Worm (Caenorhabditis elegans): ENCODE measurements around the gene F59A7.5.

Gene F59A7.5

ce11 chrV:2050136-2050535 is 27.7 kb downstream of the F59A7.5 start, which contains the start of gene comt-4:
Gene comt-4, minus strand, starts transcription at chrV:2050185.
- TF ChIP-seq unc-62 (GFP tag; optimal IDR thresholded peaks at IDR 0.05) (no peak), pha-4 (tag; optimal IDR thresholded peaks at IDR 0.05) (no peak), hlh-1 (tag; optimal IDR thresholded peaks at IDR 0.05) (no peak), ham-2 (GFP tag; optimal IDR thresholded peaks at IDR 0.05) (no peak), mab-5 (tag; optimal IDR thresholded peaks at IDR 0.05) (no peak), lsy-2 (tag; optimal IDR thresholded peaks at IDR 0.05) (no peak), blmp-1 (tag; optimal IDR thresholded peaks at IDR 0.05) (no peak), unc-120 (tag; optimal IDR thresholded peaks at IDR 0.05; ENCODE audit: poor library complexity, severe bottlenecking) (no peak), M03D4.4 (tag; optimal IDR thresholded peaks at IDR 0.05) (no peak), nhr-28 (tag; optimal IDR thresholded peaks at IDR 0.05) (no peak), lin-32 (GFP tag; optimal IDR thresholded peaks at IDR 0.05) (no peak), nhr-12 (tag; optimal IDR thresholded peaks at IDR 0.05) (no peak), tbx-8 (GFP tag; optimal IDR thresholded peaks at IDR 0.05) (no peak), unc-39 (tag; optimal IDR thresholded peaks at IDR 0.05) (no peak), lin-13 (tag; optimal IDR thresholded peaks at IDR 0.05) (no peak), bed-3 (GFP tag; optimal IDR thresholded peaks at IDR 0.05) (no peak), ceh-39 (tag; optimal IDR thresholded peaks at IDR 0.05) (no peak), ztf-11 (tag; optimal IDR thresholded peaks at IDR 0.05) (no peak)

ce11 chrV:2050790-2051189 is 28.3 kb downstream of the F59A7.5 start:
- no peak for TF ChIP-seq drap-1 (GFP tag; optimal IDR thresholded peaks at IDR 0.05)

ce11 chrV:2051507-2051906 is 29.0 kb downstream of the F59A7.5 start, which contains the start of gene Y40B10A.11:
Gene Y40B10A.11, minus strand, starts transcription at chrV:2051607.
- TF ChIP-seq unc-120 (tag; optimal IDR thresholded peaks at IDR 0.05; ENCODE audit: poor library complexity, severe bottlenecking) = no peak
- no peak for TF ChIP-seq drap-1 (GFP tag; optimal IDR thresholded peaks at IDR 0.05)
- no peak for TF ChIP-seq ztf-11 (tag; optimal IDR thresholded peaks at IDR 0.05)
- TF ChIP-seq lin-13 (tag; optimal IDR thresholded peaks at IDR 0.05) = no peak
- TF ChIP-seq tbx-8 (GFP tag; optimal IDR thresholded peaks at IDR 0.05) = no peak
- no peak for TF ChIP-seq ces-1 (GFP tag; optimal IDR thresholded peaks at IDR 0.05)
- TF ChIP-seq nhr-76 (tag; optimal IDR thresholded peaks at IDR 0.05) = no peak
- no peak for TF ChIP-seq hlh-1 (tag; optimal IDR thresholded peaks at IDR 0.05)

- no peak for TF ChIP-seq cnd-1 (tag; optimal IDR thresholded peaks at IDR 0.05)
- TF ChIP-seq ceh-83 (GFP tag; optimal IDR thresholded peaks at IDR 0.05) = no peak
- no peak for TF ChIP-seq nhr-28 (tag; optimal IDR thresholded peaks at IDR 0.05)
Observed at ce11 chrV:2053509-2053908, 31.0 kb downstream of the F59A7.5 start, which contains the start of gene comt-5. Gene comt-5, minus strand, starts transcription at chrV:2053609.

- TF ChIP-seq nhr-12 (tag; optimal IDR thresholded peaks at IDR 0.05) (no peak), sptf-1 (tag; optimal IDR thresholded peaks at IDR 0.05) (no peak), elt-3 (tag; optimal IDR thresholded peaks at IDR 0.05) (no peak), nhr-237 (tag; optimal IDR thresholded peaks at IDR 0.05) (no peak), blmp-1 (tag; optimal IDR thresholded peaks at IDR 0.05) (no peak), nhr-76 (tag; optimal IDR thresholded peaks at IDR 0.05) (no peak)
Observed at ce11 chrV:2054254-2054653, 31.8 kb downstream of the F59A7.5 start.

- TF ChIP-seq mls-2 (tag; optimal IDR thresholded peaks at IDR 0.05) (no peak), ceh-83 (GFP tag; optimal IDR thresholded peaks at IDR 0.05) (no peak), tbx-8 (GFP tag; optimal IDR thresholded peaks at IDR 0.05) (no peak), elt-1 (tag; optimal IDR thresholded peaks at IDR 0.05; ENCODE audit: borderline replicate concordance, insufficient read depth) (no peak), ceh-43 (GFP tag; optimal IDR thresholded peaks at IDR 0.05) (no peak), lin-13 (tag; optimal IDR thresholded peaks at IDR 0.05) (no peak), hlh-1 (tag; optimal IDR thresholded peaks at IDR 0.05) (no peak), M03D4.4 (tag; optimal IDR thresholded peaks at IDR 0.05) (no peak), nhr-76 (tag; optimal IDR thresholded peaks at IDR 0.05) (no peak), mab-5 (tag; optimal IDR thresholded peaks at IDR 0.05) (no peak), unc-39 (tag; optimal IDR thresholded peaks at IDR 0.05) (no peak), ceh-39 (tag; optimal IDR thresholded peaks at IDR 0.05) (no peak)
Observed at ce11 chrV:2055765-2056504, 33.5 kb downstream of the F59A7.5 start.
